Worm (Caenorhabditis elegans) whole organism, L2 larva: ENCODE results near the gene T20B3.14.

Source experiments
- C34F6.9 ChIP-seq: fragments of 150-350 bp; optimal IDR thresholded peaks from 2 replicates; lab custom pipeline; 2014; ENCODE audit warnings: missing biosample characterization, missing genetic modification characterization
- R02D3.7 ChIP-seq: fragments of 150-350 bp; optimal IDR thresholded peaks from 2 replicates; lab custom pipeline; 2014; ENCODE audit warnings: missing biosample characterization, missing genetic modification characterization
- ZK546.5 ChIP-seq: sonication (generic microtip); optimal IDR thresholded peaks from 2 replicates; lab custom pipeline; 2017; ENCODE audit warnings: missing biosample characterization, missing genetic modification characterization
- alr-1 ChIP-seq: fragments of 150-350 bp; optimal IDR thresholded peaks from 2 replicates; lab custom pipeline; 2014; ENCODE audit warnings: missing biosample characterization, missing genetic modification characterization
- blmp-1 ChIP-seq: sonication (generic microtip); optimal IDR thresholded peaks from 2 replicates; lab custom pipeline; 2017; ENCODE audit warnings: missing genetic modification characterization, mild to moderate bottlenecking, missing compliant biosample characterization, antibody characterized with exemption, moderate library complexity; ENCODE audit not compliant: insufficient read depth
- dmd-4 ChIP-seq: sonication (generic microtip); optimal IDR thresholded peaks from 2 replicates; lab custom pipeline; 2017; ENCODE audit warnings: missing biosample characterization, missing genetic modification characterization
- elt-3 ChIP-seq: sonication (generic microtip); optimal IDR thresholded peaks from 2 replicates; lab custom pipeline; 2017; ENCODE audit warnings: missing biosample characterization, missing genetic modification characterization
- lin-11 ChIP-seq: fragments of 150-350 bp; sonication (generic microtip); optimal IDR thresholded peaks from 2 replicates; lab custom pipeline; 2014; ENCODE audit warnings: missing biosample characterization, missing genetic modification characterization, inconsistent platforms, mixed read lengths
- lin-39 ChIP-seq: fragments of 150-350 bp; optimal IDR thresholded peaks from 2 replicates; lab custom pipeline; 2014; ENCODE audit warnings: missing biosample characterization, missing genetic modification reagents, missing genetic modification characterization
- mab-5 ChIP-seq: fragments of 150-350 bp; optimal IDR thresholded peaks from 2 replicates; lab custom pipeline; 2014; ENCODE audit warnings: missing biosample characterization, missing genetic modification characterization
- mbf-1 ChIP-seq: sonication (generic microtip); optimal IDR thresholded peaks from 2 replicates; lab custom pipeline; 2017; ENCODE audit warnings: missing biosample characterization, missing genetic modification characterization
- nhr-10 ChIP-seq: sonication (generic microtip); optimal IDR thresholded peaks from 2 replicates; lab custom pipeline; 2017; ENCODE audit warnings: missing biosample characterization, missing genetic modification characterization
- nhr-129 ChIP-seq: fragments of 150-350 bp; optimal IDR thresholded peaks from 2 replicates; lab custom pipeline; 2014; ENCODE audit warnings: missing biosample characterization, missing genetic modification characterization
- nhr-21 ChIP-seq: fragments of 150-350 bp; optimal IDR thresholded peaks from 2 replicates; lab custom pipeline; 2014; ENCODE audit warnings: missing biosample characterization, missing genetic modification characterization
- nhr-23 ChIP-seq: fragments of 150-350 bp; optimal IDR thresholded peaks from 2 replicates; lab custom pipeline; 2014; ENCODE audit warnings: missing biosample characterization, missing genetic modification reagents, missing genetic modification characterization
- nhr-237 ChIP-seq: fragments of 150-350 bp; optimal IDR thresholded peaks from 2 replicates; lab custom pipeline; 2014; ENCODE audit warnings: missing biosample characterization, missing genetic modification characterization
- nhr-25 ChIP-seq: fragments of 150-350 bp; sonication (generic microtip); optimal IDR thresholded peaks from 3 replicates; lab custom pipeline; 2014; ENCODE audit warnings: missing biosample characterization, missing genetic modification characterization
- nhr-6 ChIP-seq: fragments of 150-350 bp; optimal IDR thresholded peaks from 2 replicates; lab custom pipeline; 2014; ENCODE audit warnings: missing biosample characterization, missing genetic modification characterization
- nhr-77 ChIP-seq: fragments of 150-350 bp; optimal IDR thresholded peaks from 2 replicates; lab custom pipeline; 2014; ENCODE audit warnings: missing biosample characterization, missing genetic modification characterization
- peb-1 ChIP-seq: fragments of 150-350 bp; optimal IDR thresholded peaks from 2 replicates; lab custom pipeline; 2014; ENCODE audit warnings: missing biosample characterization, missing genetic modification characterization
- skn-1 ChIP-seq: sonication (generic microtip); optimal IDR thresholded peaks from 2 replicates; lab custom pipeline; 2017; ENCODE audit warnings: missing biosample characterization, missing genetic modification characterization
- sma-3 ChIP-seq: sonication (generic microtip); optimal IDR thresholded peaks from 2 replicates; lab custom pipeline; 2016; ENCODE audit warnings: missing genetic modification reagents, missing genetic modification characterization, missing compliant biosample characterization
- snpc-4 ChIP-seq: fragments of 150-350 bp; optimal IDR thresholded peaks from 2 replicates; lab custom pipeline; 2014; ENCODE audit warnings: missing biosample characterization, missing genetic modification characterization
- unc-39 ChIP-seq: fragments of 150-350 bp; optimal IDR thresholded peaks from 2 replicates; lab custom pipeline; 2014; ENCODE audit warnings: missing biosample characterization, missing genetic modification characterization
- unc-55 ChIP-seq: fragments of 150-350 bp; sonication (generic microtip); optimal IDR thresholded peaks from 3 replicates; lab custom pipeline; 2014; ENCODE audit warnings: missing biosample characterization, missing genetic modification reagents, missing genetic modification characterization
- ztf-1 ChIP-seq: fragments of 200-800 bp; sonication (Bioruptor generic); conservative IDR thresholded peaks from 2 replicates; pipeline ENCODE4 v1.3.6; 2022; ENCODE audit warnings: missing genetic modification characterization, missing compliant biosample characterization
- ztf-11 ChIP-seq: sonication (generic microtip); optimal IDR thresholded peaks from 2 replicates; lab custom pipeline; 2017; ENCODE audit warnings: missing biosample characterization, missing genetic modification characterization

Gene T20B3.14

ce11 chrV:16814541-16815207 is 6.4 kb downstream of the T20B3.14 start:
- TF ChIP-seq nhr-6 (no peak), mab-5 (tag; lab: Kevin White, UChicago) (peak; percentile 42), nhr-23 (tag; lab: Kevin White, UChicago) (no peak), nhr-25 (tag; lab: Kevin White, UChicago) (peak; percentile 48), unc-55 (GFP tag; lab: Kevin White, UChicago) (peak; percentile 10), C34F6.9 (tag; lab: Kevin White, UChicago) (no peak), nhr-21 (peak; percentile 45), sma-3 (peak; percentile 7)

- TF ChIP-seq nhr-25 (tag; lab: Kevin White, UChicago), result no peak
- no peak for TF ChIP-seq nhr-237 (tag; lab: Kevin White, UChicago)
- TF ChIP-seq ztf-1 (GFP tag; lab: Robert Waterston, UW), result no peak
- TF ChIP-seq nhr-10 (tag; lab: Kevin White, UChicago), result no peak
- no peak for TF ChIP-seq elt-3 (tag; lab: Kevin White, UChicago)
- TF ChIP-seq dmd-4 (tag; lab: Kevin White, UChicago), result no peak
- TF ChIP-seq lin-11 (tag; lab: Kevin White, UChicago), result no peak
- no peak for TF ChIP-seq skn-1
- TF ChIP-seq peb-1, result no peak
- no peak for TF ChIP-seq alr-1 (tag; lab: Kevin White, UChicago)
- TF ChIP-seq R02D3.7 (tag; lab: Kevin White, UChicago), result no peak
- TF ChIP-seq nhr-23 (tag; lab: Kevin White, UChicago), result no peak
- no peak for TF ChIP-seq mbf-1 (tag; lab: Kevin White, UChicago)
- no peak for TF ChIP-seq blmp-1 (tag; lab: Kevin White, UChicago)
- no peak for TF ChIP-seq unc-39 (tag; lab: Kevin White, UChicago)
- no peak for TF ChIP-seq snpc-4
- TF ChIP-seq nhr-129 (tag; lab: Kevin White, UChicago), result no peak
- TF ChIP-seq C34F6.9 (tag; lab: Kevin White, UChicago), result no peak
- TF ChIP-seq ztf-11, result no peak
These were observed 8.7 kb downstream of the T20B3.14 start for ce11 chrV:16812371-16812770.

- no peak for TF ChIP-seq R02D3.7 (tag; lab: Kevin White, UChicago)
- no peak for TF ChIP-seq nhr-77 (tag; lab: Kevin White, UChicago)
These were observed 9.3 kb downstream of the T20B3.14 start for ce11 chrV:16811841-16812240.

ce11 chrV:16808168-16808567 is 13.0 kb downstream of the T20B3.14 start:
- TF ChIP-seq unc-55 (GFP tag; lab: Kevin White, UChicago) (no peak), C34F6.9 (tag; lab: Kevin White, UChicago) (no peak), mab-5 (tag; lab: Kevin White, UChicago) (no peak), skn-1 (no peak), lin-39 (no peak), lin-11 (tag; lab: Kevin White, UChicago) (no peak), nhr-6 (no peak), ztf-11 (no peak)

ce11 chrV:16804795-16805194 is 16.3 kb downstream of the T20B3.14 start:
- TF ChIP-seq nhr-23 (tag; lab: Kevin White, UChicago), result no peak
- TF ChIP-seq C34F6.9 (tag; lab: Kevin White, UChicago), result no peak
- no peak for TF ChIP-seq ZK546.5 (tag; lab: Kevin White, UChicago)
- TF ChIP-seq nhr-25 (tag; lab: Kevin White, UChicago), result no peak

- no peak for TF ChIP-seq C34F6.9 (tag; lab: Kevin White, UChicago)
These were observed 18.5 kb downstream of the T20B3.14 start, which contains the start of gene cand-1 for ce11 chrV:16802572-16802971. cand-1 (plus strand) TSS chrV:16802872.

- TF ChIP-seq ztf-11 (no peak), nhr-77 (tag; lab: Kevin White, UChicago) (no peak), unc-55 (GFP tag; lab: Kevin White, UChicago) (peak; percentile 30), R02D3.7 (tag; lab: Kevin White, UChicago) (no peak)
These were observed 20.6 kb downstream of the T20B3.14 start for ce11 chrV:16800484-16800883.
